Worm (Caenorhabditis elegans): ENCODE data around the gene Y43C5B.2.

- TF ChIP-seq ets-4 (tag; optimal IDR thresholded peaks at IDR 0.05) (no peak), ama-1 (optimal IDR thresholded peaks at IDR 0.05) (no peak), sdc-2 (tag; optimal IDR thresholded peaks at IDR 0.05) (no peak), ztf-16 (tag; optimal IDR thresholded peaks at IDR 0.05) (no peak), hlh-30 (tag; optimal IDR thresholded peaks at IDR 0.05; ENCODE audit: insufficient read depth) (no peak), elt-2 (tag; optimal IDR thresholded peaks at IDR 0.05) (no peak), nhr-232 (tag; optimal IDR thresholded peaks at IDR 0.05) (peak; percentile 8)
Measured at ce11 chrIV:10345990-10346389, 6.2 kb downstream of the Y43C5B.2 start.

Measured in whole organism, late embryonic.